Worm (Caenorhabditis elegans) whole organism, L3 larva: ENCODE data around the gene Y110A2AR.1.
A peak's percentile ranks its signal among the peaks of the same experiment; 100 is the strongest.

Source experiments
- R02D3.7 ChIP-seq: fragments of 150-350 bp; optimal IDR thresholded peaks from 2 replicates; lab custom pipeline; 2014; ENCODE audit warnings: missing biosample characterization, missing genetic modification characterization
- ZK546.5 ChIP-seq: sonication (generic microtip); optimal IDR thresholded peaks from 2 replicates; lab custom pipeline; 2017; ENCODE audit warnings: missing biosample characterization, missing genetic modification characterization
- aly-2 ChIP-seq: fragments of 150-350 bp; optimal IDR thresholded peaks from 2 replicates; lab custom pipeline; 2014; ENCODE audit warnings: missing biosample characterization, missing genetic modification characterization
- ama-1 ChIP-seq: fragments of 150-350 bp; optimal IDR thresholded peaks from 2 replicates; lab custom pipeline; 2018
- ceh-16 ChIP-seq: sonication (generic microtip); optimal IDR thresholded peaks from 2 replicates; lab custom pipeline; 2017; ENCODE audit warnings: missing biosample characterization, missing genetic modification characterization
- ceh-28 ChIP-seq: fragments of 150-350 bp; optimal IDR thresholded peaks from 2 replicates; lab custom pipeline; 2014; ENCODE audit warnings: missing biosample characterization, missing genetic modification reagents, missing genetic modification characterization
- ceh-82 ChIP-seq: fragments of 150-350 bp; optimal IDR thresholded peaks from 2 replicates; lab custom pipeline; 2014; ENCODE audit warnings: missing biosample characterization, missing genetic modification characterization
- ceh-9 ChIP-seq: sonication (generic microtip); optimal IDR thresholded peaks from 2 replicates; lab custom pipeline; 2018; ENCODE audit warnings: missing biosample characterization, missing genetic modification characterization
- daf-12 ChIP-seq: fragments of 150-350 bp; optimal IDR thresholded peaks from 2 replicates; lab custom pipeline; 2014; ENCODE audit warnings: missing biosample characterization, missing genetic modification reagents, missing genetic modification characterization
- egl-27 ChIP-seq: sonication (generic microtip); optimal IDR thresholded peaks from 4 replicates; lab custom pipeline; 2017; ENCODE audit warnings: missing biosample characterization, missing genetic modification reagents, missing genetic modification characterization
- egl-5 ChIP-seq: fragments of 150-350 bp; optimal IDR thresholded peaks from 2 replicates; lab custom pipeline; 2017; ENCODE audit warnings: missing biosample characterization, missing genetic modification reagents, missing genetic modification characterization, inconsistent platforms
- elt-1 ChIP-seq: fragments of 150-350 bp; optimal IDR thresholded peaks from 2 replicates; lab custom pipeline; 2014; ENCODE audit warnings: missing biosample characterization, missing genetic modification characterization
- elt-2 ChIP-seq: sonication (generic microtip); optimal IDR thresholded peaks from 2 replicates; lab custom pipeline; 2016; ENCODE audit warnings: missing genetic modification reagents, mild to moderate bottlenecking, missing genetic modification characterization, missing compliant biosample characterization
- elt-3 ChIP-seq, 3 experiments: fragments of 150-350 bp in 1 of 3; sonication (generic microtip) in 2 of 3; optimal IDR thresholded peaks; 2 replicates in 2 of 3; 4 replicates in 1 of 3; lab custom pipeline; 2014 to 2017; ENCODE audit warnings: missing biosample characterization in 3 of 3, missing genetic modification characterization in 3 of 3
- fos-1 ChIP-seq: fragments of 150-350 bp; optimal IDR thresholded peaks from 2 replicates; lab custom pipeline; 2014; ENCODE audit warnings: missing biosample characterization, missing genetic modification characterization
- jun-1 ChIP-seq: fragments of 150-350 bp; optimal IDR thresholded peaks from 2 replicates; lab custom pipeline; 2014; ENCODE audit warnings: missing biosample characterization, missing genetic modification reagents, missing genetic modification characterization
- lin-15B ChIP-seq: fragments of 150-350 bp; optimal IDR thresholded peaks from 2 replicates; lab custom pipeline; 2014; ENCODE audit warnings: missing biosample characterization, missing genetic modification characterization
- lsy-12 ChIP-seq: sonication (generic microtip); optimal IDR thresholded peaks from 2 replicates; lab custom pipeline; 2016; ENCODE audit warnings: mild to moderate bottlenecking, missing genetic modification characterization, missing compliant biosample characterization
- mdl-1 ChIP-seq: fragments of 150-350 bp; optimal IDR thresholded peaks from 2 replicates; lab custom pipeline; 2014; ENCODE audit warnings: missing biosample characterization, missing genetic modification characterization
- nfya-1 ChIP-seq: sonication (generic microtip); optimal IDR thresholded peaks from 2 replicates; lab custom pipeline; 2017; ENCODE audit warnings: missing genetic modification characterization, mild to moderate bottlenecking, missing compliant biosample characterization, antibody characterized with exemption, moderate library complexity; ENCODE audit not compliant: insufficient read depth
- nhr-11 ChIP-seq: fragments of 150-350 bp; optimal IDR thresholded peaks from 2 replicates; lab custom pipeline; 2014; ENCODE audit warnings: missing biosample characterization, missing genetic modification characterization
- nhr-12 ChIP-seq: fragments of 150-350 bp; optimal IDR thresholded peaks from 2 replicates; lab custom pipeline; 2014; ENCODE audit warnings: missing biosample characterization, missing genetic modification characterization
- nhr-237 ChIP-seq: fragments of 150-350 bp; optimal IDR thresholded peaks from 2 replicates; lab custom pipeline; 2014; ENCODE audit warnings: missing biosample characterization, missing genetic modification characterization
- nhr-25 ChIP-seq: sonication (generic microtip); optimal IDR thresholded peaks from 2 replicates; lab custom pipeline; 2017; ENCODE audit warnings: missing biosample characterization, missing genetic modification characterization
- nhr-28 ChIP-seq: fragments of 150-350 bp; optimal IDR thresholded peaks from 2 replicates; lab custom pipeline; 2014; ENCODE audit warnings: missing biosample characterization, missing genetic modification characterization
- nhr-43 ChIP-seq: sonication (generic microtip); optimal IDR thresholded peaks from 2 replicates; lab custom pipeline; 2016; ENCODE audit warnings: mild to moderate bottlenecking, missing genetic modification characterization, missing compliant biosample characterization; ENCODE audit not compliant: poor library complexity, severe bottlenecking
- nhr-67 ChIP-seq: fragments of 150-350 bp; optimal IDR thresholded peaks from 2 replicates; lab custom pipeline; 2014; ENCODE audit warnings: missing biosample characterization, missing genetic modification characterization
- nhr-76 ChIP-seq: fragments of 150-350 bp; sonication (generic microtip); optimal IDR thresholded peaks from 5 replicates; lab custom pipeline; 2014; ENCODE audit warnings: missing biosample characterization, missing genetic modification characterization
- nhr-77 ChIP-seq: fragments of 150-350 bp; optimal IDR thresholded peaks from 2 replicates; lab custom pipeline; 2014; ENCODE audit warnings: missing biosample characterization, missing genetic modification characterization
- pqm-1 ChIP-seq: fragments of 150-350 bp; optimal IDR thresholded peaks from 2 replicates; lab custom pipeline; 2017; ENCODE audit warnings: missing biosample characterization, missing genetic modification characterization, inconsistent platforms
- sea-2 ChIP-seq: fragments of 150-350 bp; sonication (generic microtip); optimal IDR thresholded peaks from 4 replicates; lab custom pipeline; 2014; ENCODE audit warnings: missing biosample characterization, missing genetic modification reagents, missing genetic modification characterization
- skn-1 ChIP-seq: fragments of 150-350 bp; optimal IDR thresholded peaks from 2 replicates; lab custom pipeline; 2014; ENCODE audit warnings: missing biosample characterization, missing genetic modification characterization
- unc-39 ChIP-seq: sonication (generic microtip); optimal IDR thresholded peaks from 4 replicates; lab custom pipeline; 2017; ENCODE audit warnings: missing biosample characterization, missing genetic modification characterization
- unc-62 ChIP-seq: fragments of 150-350 bp; sonication (generic microtip); optimal IDR thresholded peaks from 4 replicates; lab custom pipeline; 2014; ENCODE audit warnings: missing biosample characterization, missing genetic modification reagents, missing genetic modification characterization
- zag-1 ChIP-seq: fragments of 150-350 bp; optimal IDR thresholded peaks from 2 replicates; lab custom pipeline; 2014; ENCODE audit warnings: missing biosample characterization, missing genetic modification characterization

The Y110A2AR.1 gene

DNA sequence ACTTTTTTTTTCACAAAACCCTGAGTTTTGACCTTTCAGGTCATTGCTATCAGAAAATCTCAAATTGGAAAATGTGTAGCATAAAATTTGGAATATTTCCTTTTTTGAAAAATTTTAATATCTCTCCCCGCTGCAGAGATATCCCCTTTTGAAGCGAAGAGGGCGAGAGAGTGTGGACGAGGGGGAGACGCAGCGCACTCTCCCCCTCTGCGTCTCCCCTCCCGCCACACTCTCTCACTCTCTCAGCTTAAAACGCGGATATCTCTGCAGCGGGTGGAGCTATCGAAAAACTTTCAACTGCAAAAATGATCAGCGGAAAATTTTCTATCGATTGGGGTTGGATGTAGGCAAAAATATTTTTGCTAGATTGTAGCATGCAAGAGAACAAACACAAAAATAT is 3.3 kb downstream of the Y110A2AR.1 start:
- no peak for TF ChIP-seq daf-12 (tag; lab: Kevin White, UChicago)
- no peak for TF ChIP-seq ZK546.5 (tag; lab: Kevin White, UChicago)
- no peak for TF ChIP-seq skn-1 (tag; lab: Kevin White, UChicago)
- no peak for TF ChIP-seq nhr-237 (tag; lab: Kevin White, UChicago)
- TF ChIP-seq nhr-11 (tag; lab: Kevin White, UChicago) = no peak
- TF ChIP-seq fos-1 (tag; lab: Kevin White, UChicago) = no peak
- no peak for TF ChIP-seq nhr-12 (tag; lab: Kevin White, UChicago)
- no peak for TF ChIP-seq ceh-16
- no peak for TF ChIP-seq nhr-28 (tag; lab: Kevin White, UChicago)
- no peak for TF ChIP-seq pqm-1 (tag; lab: Kevin White, UChicago)
- TF ChIP-seq ceh-28 = no peak
- no peak for TF ChIP-seq nhr-25 (tag; lab: Kevin White, UChicago)
- no peak for TF ChIP-seq sea-2 (GFP tag; lab: Kevin White, UChicago)
- TF ChIP-seq nhr-77 (tag; lab: Kevin White, UChicago) = no peak
- no peak for TF ChIP-seq nhr-76 (tag; lab: Kevin White, UChicago)
- no peak for TF ChIP-seq jun-1 (tag; lab: Kevin White, UChicago)
- TF ChIP-seq nhr-67 = no peak
- no peak for TF ChIP-seq elt-1

DNA sequence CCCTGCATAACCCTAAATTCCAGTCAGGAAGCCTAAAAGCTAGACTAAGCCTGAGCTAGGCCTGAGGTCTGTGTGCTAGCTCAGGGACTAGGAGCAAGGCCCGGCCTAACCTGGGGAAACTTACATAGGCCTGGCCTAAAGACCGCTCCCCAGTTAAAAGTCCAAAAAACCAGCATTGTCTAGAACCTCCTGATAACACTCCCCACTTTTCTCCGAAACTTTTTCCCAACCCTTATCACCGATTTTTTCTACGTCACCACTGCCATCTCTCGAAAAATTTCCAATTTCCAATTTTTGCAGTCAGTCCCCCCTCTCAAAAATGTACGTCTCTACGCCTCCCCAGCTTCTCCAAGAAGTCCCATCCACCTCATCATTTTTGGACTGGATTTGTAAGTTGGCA is 4.1 kb downstream of the Y110A2AR.1 start, which contains the start of gene ZK355.2:
Gene ZK355.2 (plus strand): TSS at position 301 of the 400 bp plus-strand sequence.
- no peak for TF ChIP-seq R02D3.7 (tag; lab: Kevin White, UChicago)
- no peak for TF ChIP-seq egl-27 (tag; lab: Kevin White, UChicago)
- no peak for TF ChIP-seq lsy-12
- TF ChIP-seq elt-2 (tag; lab: Kevin White, UChicago) = peak; percentile 30
- no peak for TF ChIP-seq ama-1 (lab: Kevin White, UChicago)

DNA sequence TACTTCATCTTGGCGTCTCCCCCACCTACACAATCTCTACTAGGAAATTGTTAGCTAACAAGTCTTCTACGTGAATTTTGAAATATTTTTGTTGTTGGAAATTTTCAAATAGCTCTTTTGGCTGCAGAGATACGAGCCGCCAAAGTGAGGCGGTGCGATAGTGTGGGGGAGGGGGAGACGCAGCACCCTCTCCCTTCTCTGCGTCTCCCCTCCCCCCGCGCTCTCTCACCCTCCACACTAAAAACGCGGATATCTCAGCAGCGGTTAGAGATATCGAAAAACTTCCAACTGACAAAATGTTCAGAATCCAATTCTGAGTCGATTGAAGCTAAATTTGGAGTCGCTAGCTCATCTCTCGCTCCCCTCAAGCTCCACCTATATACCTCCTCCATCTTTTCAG is 5.5 kb downstream of the Y110A2AR.1 start:
- no peak for TF ChIP-seq egl-5 (tag; lab: Kevin White, UChicago)
- TF ChIP-seq nhr-28 (tag; lab: Kevin White, UChicago) = no peak
- TF ChIP-seq nhr-11 (tag; lab: Kevin White, UChicago) = no peak
- no peak for TF ChIP-seq mdl-1 (tag; lab: Kevin White, UChicago)
- no peak for TF ChIP-seq ceh-9 (tag; lab: Kevin White, UChicago)
- TF ChIP-seq nfya-1 (tag; lab: Kevin White, UChicago) = no peak
- no peak for TF ChIP-seq pqm-1 (tag; lab: Kevin White, UChicago)
- no peak for TF ChIP-seq ceh-82 (tag; lab: Kevin White, UChicago)
- no peak for TF ChIP-seq nhr-43 (tag; lab: Kevin White, UChicago)
- no peak for TF ChIP-seq elt-3 (tag; optimal IDR thresholded peaks at IDR 0.05; lab: Kevin White, UChicago)
- no peak for TF ChIP-seq lsy-12
- no peak for TF ChIP-seq ceh-16
- TF ChIP-seq zag-1 (tag; lab: Kevin White, UChicago) = no peak
- no peak for TF ChIP-seq ceh-28
- TF ChIP-seq unc-39 (tag; lab: Kevin White, UChicago) = no peak
- no peak for TF ChIP-seq nhr-12 (tag; lab: Kevin White, UChicago)

DNA sequence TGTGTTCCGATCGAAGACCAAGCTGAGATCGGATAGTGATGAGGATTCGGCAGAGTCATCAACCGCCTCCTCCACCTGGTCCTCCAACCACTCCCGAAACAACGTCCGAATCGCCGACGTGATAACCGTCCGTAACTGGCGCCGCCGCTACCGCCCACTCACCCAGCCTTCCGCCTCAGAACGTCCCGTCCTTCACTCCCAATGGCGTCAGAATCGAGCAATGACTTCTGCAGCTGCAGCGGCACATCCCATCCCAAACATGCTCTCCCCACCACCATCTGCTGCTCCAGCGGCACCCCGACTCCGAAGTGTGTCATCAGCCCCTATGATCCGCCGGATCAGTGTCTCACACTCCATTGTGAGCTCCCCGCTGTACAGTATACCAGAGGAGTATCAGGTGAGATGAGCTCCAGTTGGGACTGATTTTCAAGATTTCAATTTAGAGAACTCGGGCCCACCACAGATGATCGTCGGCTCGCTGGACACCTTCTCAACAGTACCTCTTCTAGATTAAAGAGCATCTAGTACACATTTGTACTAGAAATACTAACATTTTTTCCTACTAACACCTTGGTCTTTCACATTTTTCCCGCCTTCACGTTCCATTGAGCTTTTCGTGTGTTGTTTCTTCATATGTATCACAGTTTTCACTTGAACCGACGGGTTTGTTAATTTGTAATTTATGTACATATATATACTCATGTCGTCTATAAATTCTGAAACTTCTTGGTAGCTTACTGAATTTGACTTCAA is 6.5 kb downstream of the Y110A2AR.1 start:
- TF ChIP-seq nhr-12 (tag; lab: Kevin White, UChicago) = no peak
- TF ChIP-seq R02D3.7 (tag; lab: Kevin White, UChicago) = no peak
- TF ChIP-seq lsy-12 = no peak
- TF ChIP-seq nfya-1 (tag; lab: Kevin White, UChicago) = no peak
- TF ChIP-seq elt-3 (tag; optimal IDR thresholded peaks at IDR 0.05; lab: Kevin White, UChicago) = no peak
- TF ChIP-seq unc-39 (tag; lab: Kevin White, UChicago) = no peak
- TF ChIP-seq aly-2 (tag; lab: Kevin White, UChicago) = no peak
- TF ChIP-seq lin-15B (tag; lab: Kevin White, UChicago) = no peak
- TF ChIP-seq zag-1 (tag; lab: Kevin White, UChicago) = no peak
- TF ChIP-seq unc-62 = no peak
- no peak for TF ChIP-seq jun-1 (tag; lab: Kevin White, UChicago)
